Worm (Caenorhabditis elegans) whole organism, late embryonic: Measurements from ENCODE around the gene rig-3.

ENCODE experiments used
- hlh-6 ChIP-seq: sonication (generic microtip); optimal IDR thresholded peaks from 2 replicates; lab custom pipeline; 2016; ENCODE audit warnings: missing genotype, missing genetic modification characterization, missing compliant biosample characterization
- odd-2 ChIP-seq: sonication (generic microtip); optimal IDR thresholded peaks from 2 replicates; lab custom pipeline; 2017; ENCODE audit warnings: antibody characterized with exemption, mild to moderate bottlenecking, missing genetic modification characterization, missing compliant biosample characterization
- tbx-2 ChIP-seq: sonication (generic microtip); optimal IDR thresholded peaks from 2 replicates; lab custom pipeline; 2016; ENCODE audit warnings: missing genetic modification characterization, missing compliant biosample characterization

DNA sequence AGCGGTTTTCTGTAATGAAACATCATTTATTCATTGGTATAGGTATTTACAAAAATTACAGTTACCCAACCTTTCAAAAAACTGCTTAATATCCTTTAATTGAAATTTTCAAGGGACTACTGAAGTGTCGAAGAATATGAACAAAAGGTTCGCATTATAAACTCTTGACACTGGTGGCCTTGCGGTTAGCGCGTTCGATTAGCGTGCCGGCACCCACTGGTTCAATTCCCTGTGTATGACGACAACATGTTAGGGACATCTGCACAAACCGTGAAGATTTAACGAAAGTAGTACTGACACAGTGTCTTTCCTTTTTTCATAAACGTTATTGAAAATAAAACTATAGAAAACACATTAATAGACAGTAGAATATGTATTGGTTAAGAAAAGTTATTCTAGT is 14.3 kb downstream of the rig-3 start:
- peak; percentile 31 for TF ChIP-seq hlh-6 (tag; lab: Kevin White, UChicago)
- TF ChIP-seq odd-2: no peak
- peak; percentile 17 for TF ChIP-seq tbx-2 (tag; lab: Kevin White, UChicago)
